Worm (Caenorhabditis elegans) whole organism, mixed stage, embryonic: ENCODE measurements around the gene R13A1.10.

Experiments
- M03D4.4 ChIP-seq: sonication (generic microtip); optimal IDR thresholded peaks from 2 replicates; lab custom pipeline; 2017; ENCODE audit warnings: mild to moderate bottlenecking, missing genetic modification characterization, missing compliant biosample characterization
- bed-3 ChIP-seq: fragments of 200-800 bp; sonication (Bioruptor generic); optimal IDR thresholded peaks from 3 replicates; lab custom pipeline; 2018; ENCODE audit warnings: mild to moderate bottlenecking, missing genetic modification characterization, moderate library complexity, missing compliant biosample characterization
- blmp-1 ChIP-seq: fragments of 150-350 bp; optimal IDR thresholded peaks from 2 replicates; lab custom pipeline; 2014; ENCODE audit warnings: missing biosample characterization, missing genetic modification characterization
- ceh-39 ChIP-seq: fragments of 150-350 bp; optimal IDR thresholded peaks from 2 replicates; lab custom pipeline; 2014; ENCODE audit warnings: missing biosample characterization, missing genetic modification characterization
- ceh-43 ChIP-seq: fragments of 200-800 bp; sonication (Bioruptor generic); optimal IDR thresholded peaks from 2 replicates; lab custom pipeline; 2018; ENCODE audit warnings: mild to moderate bottlenecking, missing genetic modification characterization, moderate library complexity, missing compliant biosample characterization
- ceh-83 ChIP-seq: fragments of 200-800 bp; sonication (Bioruptor generic); optimal IDR thresholded peaks from 2 replicates; lab custom pipeline; 2018; ENCODE audit warnings: mild to moderate bottlenecking, missing genetic modification characterization, missing compliant biosample characterization
- ces-1 ChIP-seq: fragments of 150-350 bp; optimal IDR thresholded peaks from 2 replicates; lab custom pipeline; 2014; ENCODE audit warnings: missing biosample characterization, missing genetic modification reagents, missing genetic modification characterization
- cnd-1 ChIP-seq: fragments of 200-800 bp; sonication (Bioruptor generic); optimal IDR thresholded peaks from 2 replicates; lab custom pipeline; 2018; ENCODE audit warnings: mild to moderate bottlenecking, missing genetic modification characterization, missing compliant biosample characterization
- drap-1 ChIP-seq: fragments of 200-800 bp; sonication (Bioruptor generic); optimal IDR thresholded peaks from 3 replicates; lab custom pipeline; 2018; ENCODE audit warnings: mild to moderate bottlenecking, missing genetic modification characterization, missing compliant biosample characterization
- elt-1 ChIP-seq: sonication (generic microtip); optimal IDR thresholded peaks from 2 replicates; lab custom pipeline; 2017; ENCODE audit warnings: missing genetic modification characterization, mild to moderate bottlenecking, missing compliant biosample characterization, antibody characterized with exemption, moderate library complexity, borderline replicate concordance; ENCODE audit not compliant: insufficient read depth
- elt-3 ChIP-seq: fragments of 150-350 bp; optimal IDR thresholded peaks from 2 replicates; lab custom pipeline; 2014; ENCODE audit warnings: missing biosample characterization, missing genetic modification characterization
- flh-1 ChIP-seq: fragments of 200-800 bp; sonication (Bioruptor generic); optimal IDR thresholded peaks from 2 replicates; lab custom pipeline; 2018; ENCODE audit warnings: mild to moderate bottlenecking, missing genetic modification characterization, moderate library complexity, missing compliant biosample characterization
- ham-2 ChIP-seq: fragments of 200-800 bp; sonication (Bioruptor generic); optimal IDR thresholded peaks from 2 replicates; lab custom pipeline; 2018; ENCODE audit warnings: mild to moderate bottlenecking, missing genetic modification characterization, missing compliant biosample characterization
- hlh-1 ChIP-seq: fragments of 150-350 bp; optimal IDR thresholded peaks from 2 replicates; lab custom pipeline; 2014; ENCODE audit warnings: missing biosample characterization, missing genetic modification reagents, missing genetic modification characterization
- lin-13 ChIP-seq: fragments of 150-350 bp; optimal IDR thresholded peaks from 2 replicates; lab custom pipeline; 2014; ENCODE audit warnings: missing biosample characterization, missing genetic modification characterization
- lin-32 ChIP-seq: fragments of 200-800 bp; sonication (Bioruptor generic); optimal IDR thresholded peaks from 2 replicates; lab custom pipeline; 2018; ENCODE audit warnings: mild to moderate bottlenecking, missing genetic modification characterization, missing compliant biosample characterization
- lsy-2 ChIP-seq: fragments of 150-350 bp; optimal IDR thresholded peaks from 2 replicates; lab custom pipeline; 2014; ENCODE audit warnings: missing biosample characterization, missing genetic modification characterization
- mab-5 ChIP-seq: fragments of 150-350 bp; optimal IDR thresholded peaks from 2 replicates; lab custom pipeline; 2014; ENCODE audit warnings: missing biosample characterization, missing genetic modification characterization
- mep-1 ChIP-seq: fragments of 150-350 bp; optimal IDR thresholded peaks from 2 replicates; lab custom pipeline; 2017; ENCODE audit warnings: missing biosample characterization, missing genetic modification reagents, missing genetic modification characterization, inconsistent platforms
- mls-2 ChIP-seq: sonication (generic microtip); optimal IDR thresholded peaks from 2 replicates; lab custom pipeline; 2016; ENCODE audit warnings: mild to moderate bottlenecking, missing genetic modification characterization, moderate library complexity, missing compliant biosample characterization
- nhr-12 ChIP-seq: fragments of 150-350 bp; optimal IDR thresholded peaks from 2 replicates; lab custom pipeline; 2014; ENCODE audit warnings: missing biosample characterization, missing genetic modification characterization
- nhr-2 ChIP-seq: fragments of 150-350 bp; optimal IDR thresholded peaks from 2 replicates; lab custom pipeline; 2014; ENCODE audit warnings: missing biosample characterization, missing genetic modification characterization
- nhr-237 ChIP-seq: fragments of 150-350 bp; optimal IDR thresholded peaks from 2 replicates; lab custom pipeline; 2014; ENCODE audit warnings: missing biosample characterization, missing genetic modification characterization
- nhr-28 ChIP-seq: fragments of 150-350 bp; optimal IDR thresholded peaks from 2 replicates; lab custom pipeline; 2014; ENCODE audit warnings: missing biosample characterization, missing genetic modification characterization
- nhr-76 ChIP-seq: sonication (generic microtip); optimal IDR thresholded peaks from 2 replicates; lab custom pipeline; 2017; ENCODE audit warnings: missing biosample characterization, missing genetic modification characterization
- pha-4 ChIP-seq: fragments of 150-350 bp; optimal IDR thresholded peaks from 2 replicates; lab custom pipeline; 2018; ENCODE audit warnings: missing biosample characterization, missing genetic modification reagents, missing genetic modification characterization
- sem-2 ChIP-seq: fragments of 200-800 bp; sonication (Bioruptor generic); optimal IDR thresholded peaks from 2 replicates; lab custom pipeline; 2018; ENCODE audit warnings: mild to moderate bottlenecking, missing genetic modification characterization, missing compliant biosample characterization
- snpc-4 ChIP-seq: fragments of 150-350 bp; optimal IDR thresholded peaks from 2 replicates; lab custom pipeline; 2014; ENCODE audit warnings: missing biosample characterization, missing genetic modification characterization
- sptf-1 ChIP-seq: sonication (generic microtip); optimal IDR thresholded peaks from 2 replicates; lab custom pipeline; 2017; ENCODE audit warnings: mild to moderate bottlenecking, missing genetic modification characterization, moderate library complexity, missing compliant biosample characterization
- tbx-8 ChIP-seq: fragments of 200-800 bp; sonication (Bioruptor generic); optimal IDR thresholded peaks from 2 replicates; lab custom pipeline; 2018; ENCODE audit warnings: mild to moderate bottlenecking, missing genetic modification characterization, moderate library complexity, missing compliant biosample characterization
- unc-120 ChIP-seq: sonication (generic microtip); optimal IDR thresholded peaks from 2 replicates; lab custom pipeline; 2017; ENCODE audit warnings: missing genetic modification characterization, missing compliant biosample characterization; ENCODE audit not compliant: poor library complexity, severe bottlenecking
- unc-39 ChIP-seq: fragments of 150-350 bp; optimal IDR thresholded peaks from 2 replicates; lab custom pipeline; 2014; ENCODE audit warnings: missing biosample characterization, missing genetic modification characterization
- unc-62 ChIP-seq: fragments of 150-350 bp; optimal IDR thresholded peaks from 2 replicates; lab custom pipeline; 2014; ENCODE audit warnings: missing biosample characterization, missing genetic modification reagents, missing genetic modification characterization
- zip-8 ChIP-seq: fragments of 150-350 bp; optimal IDR thresholded peaks from 2 replicates; lab custom pipeline; 2014; ENCODE audit warnings: missing biosample characterization, missing genetic modification characterization
- ztf-11 ChIP-seq: fragments of 150-350 bp; optimal IDR thresholded peaks from 2 replicates; lab custom pipeline; 2014; ENCODE audit warnings: missing biosample characterization, missing genetic modification characterization

Gene R13A1.10

DNA sequence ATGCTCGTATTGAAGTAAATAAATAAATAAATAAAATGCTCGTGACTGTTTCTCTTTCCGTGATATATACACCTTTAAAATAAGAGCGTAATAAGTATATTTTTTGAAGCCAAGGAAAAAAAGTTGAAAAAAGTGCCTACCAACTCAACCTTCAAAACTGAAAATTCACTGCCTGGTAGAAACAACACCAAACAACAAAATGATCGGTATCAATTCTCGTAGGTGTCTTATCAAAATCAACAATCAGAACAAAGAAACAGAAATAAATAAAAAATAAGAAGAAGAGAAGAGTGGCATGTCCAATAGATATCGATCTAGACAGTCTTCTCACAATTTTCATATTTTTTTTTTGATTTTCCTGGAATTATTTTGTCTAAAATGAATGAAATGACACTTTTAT is 16.9 kb upstream of the R13A1.10 start, which contains the start of gene afmd-1:
TSS of gene afmd-1 (plus strand) at position 316 of the 400 bp plus-strand sequence.
- TF ChIP-seq snpc-4 (tag; lab: Kevin White, UChicago) (no peak), mep-1 (tag; lab: Kevin White, UChicago) (no peak), sem-2 (GFP tag; lab: Kevin White, UChicago) (no peak), ceh-43 (GFP tag; lab: Kevin White, UChicago) (no peak), lin-32 (no peak), zip-8 (tag; lab: Kevin White, UChicago) (no peak), flh-1 (no peak), ham-2 (GFP tag; lab: Kevin White, UChicago) (no peak), sptf-1 (tag; lab: Kevin White, UChicago) (no peak), unc-39 (tag; lab: Kevin White, UChicago) (no peak), nhr-28 (tag; lab: Kevin White, UChicago) (no peak), ceh-39 (tag; lab: Kevin White, UChicago) (no peak), ztf-11 (no peak), drap-1 (GFP tag; lab: Kevin White, UChicago) (no peak)

DNA sequence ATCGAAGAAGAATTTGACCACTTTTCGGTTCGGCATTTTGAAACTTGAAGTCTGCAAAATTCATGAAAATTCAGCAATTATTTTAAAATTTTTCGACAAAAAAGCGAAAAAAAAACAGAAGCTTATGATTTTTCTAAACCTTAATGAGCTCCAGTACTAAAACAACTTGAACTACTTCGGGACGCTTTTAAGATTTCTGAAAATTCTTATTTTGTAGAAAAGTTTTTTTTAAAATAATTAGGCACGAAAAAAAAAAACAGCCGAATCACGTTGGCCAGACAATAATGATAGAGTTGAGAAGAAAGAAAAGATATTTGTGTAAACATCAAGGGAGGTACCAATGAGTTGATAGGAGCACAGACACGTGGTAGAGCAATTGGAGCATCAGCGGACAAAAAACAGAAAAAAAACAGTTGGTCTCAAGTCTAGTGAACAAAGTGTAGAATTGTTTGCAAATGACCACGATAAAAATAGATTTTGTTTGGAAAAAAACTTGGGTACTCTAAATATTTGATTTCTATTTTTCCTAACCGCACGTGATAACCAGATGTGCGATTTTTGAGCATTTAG is 15.3 kb upstream of the R13A1.10 start, which contains the start of gene gstk-2:
TSS of gene gstk-2 (minus strand) at position 51 of the 570 bp plus-strand sequence.
- TF ChIP-seq unc-120 (no peak), pha-4 (tag; lab: Kevin White, UChicago) (no peak), hlh-1 (tag; lab: Kevin White, UChicago) (peak; percentile 35), nhr-76 (tag; lab: Kevin White, UChicago) (no peak)

DNA sequence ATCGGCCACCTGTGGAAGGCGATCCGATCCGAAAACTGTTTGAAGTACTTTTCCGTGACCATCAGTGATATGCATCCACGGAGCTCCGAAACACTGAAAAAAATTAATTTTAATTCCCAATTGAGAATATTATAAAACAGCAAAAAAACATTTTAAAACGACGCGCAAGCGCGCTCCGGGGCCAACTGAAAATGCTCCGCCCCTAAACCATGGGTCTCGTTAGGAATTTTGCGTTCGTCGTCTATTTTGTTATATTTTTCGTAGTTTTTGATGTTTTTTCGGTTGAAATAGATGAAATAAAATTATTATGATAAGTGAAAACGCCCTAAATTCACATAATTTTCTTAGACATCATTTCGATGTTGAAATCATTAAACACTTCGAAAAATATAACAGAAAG is 13.6 kb upstream of the R13A1.10 start:
- TF ChIP-seq mls-2 (tag; lab: Kevin White, UChicago) = no peak
- TF ChIP-seq tbx-8 = no peak
- TF ChIP-seq ceh-83 (GFP tag; lab: Kevin White, UChicago) = peak; percentile 36
- TF ChIP-seq, all 35 proteins: peak for 1

DNA sequence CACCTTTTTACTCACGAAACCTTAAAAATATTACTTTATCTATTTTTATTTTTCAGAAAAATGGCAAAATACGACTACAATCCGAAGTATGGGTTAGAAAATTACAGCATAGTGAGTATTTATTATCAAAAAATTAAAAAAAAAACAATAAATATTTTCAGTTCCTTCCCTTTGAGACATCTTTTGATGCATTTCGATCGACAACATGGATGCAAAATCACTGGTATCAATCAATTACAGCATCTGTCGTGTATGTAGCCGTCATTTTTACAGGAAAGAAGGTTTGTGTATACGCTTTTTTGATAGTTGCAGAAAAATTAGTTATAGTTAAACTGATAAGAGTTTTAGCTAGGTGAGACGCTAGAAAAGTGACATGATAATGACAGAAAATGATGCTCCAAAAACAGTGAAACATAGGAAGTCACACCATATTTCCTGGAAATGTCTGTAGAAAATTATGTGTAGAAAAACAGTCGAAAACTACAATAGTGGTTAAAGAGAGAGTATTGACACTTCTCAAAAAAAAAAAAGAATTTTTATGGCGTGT is 10.8 kb upstream of the R13A1.10 start, which contains the start of gene elo-3:
TSS of gene elo-3 (plus strand) at position 51 of the 547 bp plus-strand sequence.
- TF ChIP-seq unc-62 (GFP tag; lab: Kevin White, UChicago) = no peak

DNA sequence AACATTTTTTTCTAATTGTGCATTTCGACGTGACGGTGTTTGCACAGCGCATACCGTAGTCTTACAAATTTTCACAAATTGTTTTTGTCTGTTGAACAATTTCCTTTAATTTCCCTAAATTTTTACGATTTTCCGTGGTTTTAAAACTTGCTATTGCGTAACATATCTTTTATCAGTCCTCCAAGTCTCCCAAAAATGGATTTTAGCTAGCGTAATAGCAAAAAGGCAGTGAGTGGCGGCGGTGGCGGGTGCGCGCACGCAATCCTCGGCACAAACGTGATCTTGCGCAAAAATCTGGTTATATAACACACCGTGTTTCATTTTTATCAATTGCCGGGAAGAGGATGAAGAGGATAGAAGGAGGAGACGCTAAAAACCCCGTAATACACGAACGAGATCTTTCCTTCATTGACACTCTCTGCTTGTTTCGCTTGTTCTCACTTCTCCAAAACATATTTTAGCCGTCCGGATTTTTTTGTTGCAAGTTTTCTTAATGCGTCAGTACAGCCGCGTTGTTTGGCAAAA is 9.3 kb upstream of the R13A1.10 start:
- TF ChIP-seq zip-8 (tag; lab: Kevin White, UChicago) (peak; percentile 86), flh-1 (no peak), M03D4.4 (tag; lab: Kevin White, UChicago) (no peak), ceh-39 (tag; lab: Kevin White, UChicago) (no peak)

DNA sequence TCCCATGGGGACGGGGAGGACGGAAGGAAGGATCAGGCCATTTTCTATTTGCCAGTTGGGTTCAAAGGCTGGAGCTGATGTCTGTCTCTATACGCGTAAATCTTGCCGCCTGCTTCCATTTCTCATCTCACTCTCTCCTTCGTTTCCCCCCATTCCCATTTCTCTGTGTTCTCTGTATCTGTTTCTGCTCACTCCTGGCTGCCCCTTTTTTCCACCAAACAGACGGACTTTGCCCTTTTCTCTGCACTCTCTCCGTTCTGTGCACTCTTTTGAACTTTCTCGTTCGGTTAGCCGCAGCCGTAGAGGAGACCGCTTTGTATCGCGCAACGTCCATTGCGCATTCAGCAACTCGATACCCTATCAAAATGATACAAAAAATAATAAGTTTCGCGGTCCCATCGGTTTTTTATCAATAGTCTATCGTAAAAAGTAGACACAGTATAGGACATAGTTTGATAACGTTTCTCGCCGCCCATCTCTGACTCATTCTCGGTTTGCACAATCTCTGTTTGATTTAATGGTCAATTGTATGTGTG is 8.5 kb upstream of the R13A1.10 start:
- TF ChIP-seq nhr-237 (tag; lab: Kevin White, UChicago) = peak; percentile 50
- TF ChIP-seq M03D4.4 (tag; lab: Kevin White, UChicago) = peak; percentile 33
- peak; percentile 5 for TF ChIP-seq ztf-11
- peak; percentile 58 for TF ChIP-seq hlh-1 (tag; lab: Kevin White, UChicago)
- TF ChIP-seq elt-1 = peak; percentile 7
- no peak for TF ChIP-seq lin-13 (tag; lab: Kevin White, UChicago)
- peak; percentile 57 for TF ChIP-seq cnd-1 (tag; lab: Kevin White, UChicago)
- peak; percentile 18 for TF ChIP-seq drap-1 (GFP tag; lab: Kevin White, UChicago)
- TF ChIP-seq tbx-8 = no peak
- TF ChIP-seq nhr-12 = no peak
- peak; percentile 83 for TF ChIP-seq unc-120
- TF ChIP-seq ceh-83 (GFP tag; lab: Kevin White, UChicago) = no peak
- TF ChIP-seq zip-8 (tag; lab: Kevin White, UChicago) = peak; percentile 3
- TF ChIP-seq snpc-4 (tag; lab: Kevin White, UChicago) = no peak
- TF ChIP-seq mls-2 (tag; lab: Kevin White, UChicago) = peak; percentile 40
- no peak for TF ChIP-seq flh-1
- TF ChIP-seq lin-32 = peak; percentile 7
- no peak for TF ChIP-seq nhr-76 (tag; lab: Kevin White, UChicago)
- TF ChIP-seq unc-39 (tag; lab: Kevin White, UChicago) = no peak
- TF ChIP-seq ces-1 (GFP tag; lab: Kevin White, UChicago) = peak; percentile 17
- TF ChIP-seq ham-2 (GFP tag; lab: Kevin White, UChicago) = peak; percentile 92
- TF ChIP-seq bed-3 (GFP tag; lab: Kevin White, UChicago) = no peak
- TF ChIP-seq nhr-28 (tag; lab: Kevin White, UChicago) = no peak
- TF ChIP-seq mep-1 (tag; lab: Kevin White, UChicago) = peak; percentile 6
- peak; percentile 96 for TF ChIP-seq nhr-2
- no peak for TF ChIP-seq elt-3
- no peak for TF ChIP-seq ceh-39 (tag; lab: Kevin White, UChicago)
- TF ChIP-seq ceh-43 (GFP tag; lab: Kevin White, UChicago) = no peak
- TF ChIP-seq mab-5 (tag; lab: Kevin White, UChicago) = no peak
- no peak for TF ChIP-seq sptf-1 (tag; lab: Kevin White, UChicago)
- TF ChIP-seq lsy-2 = peak; percentile 14
- no peak for TF ChIP-seq blmp-1 (tag; lab: Kevin White, UChicago)
